Fruit fly (Drosophila melanogaster) whole organism, embryonic: ENCODE measurements around the gene Mitf.

Experiments
- B-H2 ChIP-seq: fragments of 200-800 bp; sonication (Bioruptor generic); optimal IDR thresholded peaks from 2 replicates; lab custom pipeline; 2018; ENCODE audit warnings: missing biosample characterization, mild to moderate bottlenecking, missing genetic modification characterization
- BEAF-32 ChIP-seq: fragments of 200-800 bp; sonication (Bioruptor generic); optimal IDR thresholded peaks from 3 replicates; lab custom pipeline; 2017; ENCODE audit warnings: missing biosample characterization, missing genetic modification characterization, mild to moderate bottlenecking, moderate library complexity, missing genetic modification reagents
- CG1024 ChIP-seq: fragments of 200-800 bp; sonication (Bioruptor generic); IDR thresholded peaks from 2 replicates; pipeline ENCODE4 v1.3.6; 2022; ENCODE audit warnings: missing biosample characterization, missing genetic modification characterization
- CG11560 ChIP-seq: fragments of 200-800 bp; sonication (Bioruptor generic); IDR thresholded peaks from 3 replicates; pipeline ENCODE4 v1.3.6; 2022; ENCODE audit warnings: missing biosample characterization, missing genetic modification characterization
- CG12071 ChIP-seq: fragments of 200-800 bp; sonication (Bioruptor generic); optimal IDR thresholded peaks from 3 replicates; lab custom pipeline; 2018; ENCODE audit warnings: missing biosample characterization, mild to moderate bottlenecking, missing genetic modification characterization
- CG15514 ChIP-seq: fragments of 200-800 bp; sonication (Bioruptor generic); optimal IDR thresholded peaks from 3 replicates; lab custom pipeline; 2017; ENCODE audit warnings: missing biosample characterization, missing genetic modification characterization, mild to moderate bottlenecking, moderate library complexity, missing genetic modification reagents
- CG1603 ChIP-seq: fragments of 200-800 bp; sonication (Bioruptor generic); optimal IDR thresholded peaks from 2 replicates; lab custom pipeline; 2019; ENCODE audit warnings: missing biosample characterization, mild to moderate bottlenecking, missing genetic modification characterization, moderate library complexity
- CG17802 ChIP-seq: fragments of 200-800 bp; sonication (Bioruptor generic); optimal IDR thresholded peaks from 2 replicates; lab custom pipeline; 2018; ENCODE audit warnings: missing biosample characterization, mild to moderate bottlenecking, missing genetic modification characterization, moderate library complexity
- CG2120 ChIP-seq: fragments of 200-800 bp; sonication (Bioruptor generic); optimal IDR thresholded peaks from 3 replicates; lab custom pipeline; 2016; ENCODE audit warnings: missing biosample characterization, missing genetic modification characterization
- CG2202 ChIP-seq: fragments of 200-800 bp; sonication (Bioruptor generic); optimal IDR thresholded peaks from 2 replicates; lab custom pipeline; 2018; ENCODE audit warnings: missing biosample characterization, mild to moderate bottlenecking, missing genetic modification characterization
- CG2678 ChIP-seq: fragments of 200-800 bp; sonication (Bioruptor generic); optimal IDR thresholded peaks from 3 replicates; lab custom pipeline; 2019; ENCODE audit warnings: missing biosample characterization, mild to moderate bottlenecking, missing genetic modification characterization, moderate library complexity
- CG30020 ChIP-seq: fragments of 200-800 bp; optimal IDR thresholded peaks from 2 replicates; lab custom pipeline; 2019; ENCODE audit warnings: missing biosample characterization, mild to moderate bottlenecking, missing genetic modification characterization, moderate library complexity
- CG4617 ChIP-seq: fragments of 200-800 bp; sonication (Bioruptor generic); optimal IDR thresholded peaks from 3 replicates; lab custom pipeline; 2016; ENCODE audit warnings: missing biosample characterization, missing genetic modification characterization, borderline replicate concordance
- CG5180 ChIP-seq: fragments of 200-800 bp; sonication (Bioruptor generic); optimal IDR thresholded peaks from 3 replicates; lab custom pipeline; 2017; ENCODE audit warnings: missing biosample characterization, missing genetic modification characterization, mild to moderate bottlenecking, moderate library complexity, missing genetic modification reagents
- CG8924 ChIP-seq: fragments of 200-800 bp; optimal IDR thresholded peaks from 3 replicates; lab custom pipeline; 2019; ENCODE audit warnings: missing biosample characterization, mild to moderate bottlenecking, missing genetic modification characterization, moderate library complexity
- Dll ChIP-seq: fragments of 200-800 bp; sonication (Bioruptor generic); IDR thresholded peaks from 4 replicates; pipeline ENCODE4 v1.3.6; 2022; ENCODE audit warnings: missing biosample characterization, missing genetic modification characterization; ENCODE audit not compliant: partially characterized antibody
- Doc3 ChIP-seq: fragments of 200-800 bp; sonication (Bioruptor generic); IDR thresholded peaks from 3 replicates; pipeline ENCODE4 v1.3.6; 2022; ENCODE audit warnings: missing biosample characterization, missing genetic modification characterization; ENCODE audit not compliant: partially characterized antibody
- E2f1 ChIP-seq: fragments of 200-800 bp; sonication (Bioruptor generic); IDR thresholded peaks from 2 replicates; pipeline ENCODE4 v1.3.6; 2022; ENCODE audit warnings: missing biosample characterization, missing genetic modification characterization
- Ets97D ChIP-seq: fragments of 200-800 bp; sonication (Bioruptor generic); optimal IDR thresholded peaks from 3 replicates; lab custom pipeline; 2016; ENCODE audit warnings: missing biosample characterization, missing genetic modification characterization
- H2.0 ChIP-seq: fragments of 200-800 bp; sonication (Bioruptor generic); IDR thresholded peaks from 2 replicates; pipeline ENCODE4 v1.3.6; 2022; ENCODE audit warnings: missing biosample characterization, missing genetic modification characterization
- Hr39 ChIP-seq: fragments of >200 bp; optimal IDR thresholded peaks from 2 replicates; lab custom pipeline; 2017
- Lim3 ChIP-seq: fragments of 200-800 bp; sonication (Bioruptor generic); IDR thresholded peaks from 2 replicates; pipeline ENCODE4 v1.3.6; 2022; ENCODE audit warnings: missing biosample characterization, missing genetic modification characterization
- MESR4 ChIP-seq: fragments of 200-800 bp; sonication (Bioruptor generic); optimal IDR thresholded peaks from 2 replicates; lab custom pipeline; 2018; ENCODE audit warnings: missing biosample characterization, mild to moderate bottlenecking, missing genetic modification characterization, moderate library complexity
- Nf-YA ChIP-seq: fragments of 200-800 bp; sonication (Bioruptor generic); IDR thresholded peaks from 2 replicates; pipeline ENCODE4 v1.3.6; 2022; ENCODE audit warnings: missing biosample characterization, missing genetic modification characterization
- Scr ChIP-seq: fragments of 200-800 bp; sonication (Bioruptor generic); IDR thresholded peaks from 2 replicates; pipeline ENCODE4 v1.3.6; 2022; ENCODE audit warnings: missing biosample characterization, missing genetic modification characterization; ENCODE audit not compliant: partially characterized antibody
- Sry-δ ChIP-seq: fragments of 200-800 bp; sonication (Bioruptor generic); optimal IDR thresholded peaks from 2 replicates; lab custom pipeline; 2016; ENCODE audit warnings: missing biosample characterization, missing genetic modification characterization
- aop ChIP-seq: fragments of 200-800 bp; sonication (Bioruptor generic); IDR thresholded peaks from 2 replicates; pipeline ENCODE4 v1.3.6; 2022; ENCODE audit warnings: missing biosample characterization, missing genetic modification characterization
- ara ChIP-seq: fragments of 200-800 bp; sonication (Bioruptor generic); IDR thresholded peaks from 2 replicates; pipeline ENCODE4 v1.3.6; 2022; ENCODE audit warnings: missing biosample characterization, missing genetic modification characterization
- bbx ChIP-seq: fragments of 200-800 bp; sonication (Bioruptor generic); IDR thresholded peaks from 2 replicates; pipeline ENCODE4 v1.3.6; 2022; ENCODE audit warnings: missing biosample characterization, missing genetic modification characterization; ENCODE audit not compliant: partially characterized antibody
- br ChIP-seq: fragments of >200 bp; optimal IDR thresholded peaks from 2 replicates; lab custom pipeline; 2017
- cg ChIP-seq: fragments of 200-800 bp; sonication (Bioruptor generic); optimal IDR thresholded peaks from 3 replicates; lab custom pipeline; 2019; ENCODE audit warnings: missing biosample characterization, mild to moderate bottlenecking, missing genetic modification characterization, moderate library complexity
- danr ChIP-seq: fragments of 200-800 bp; sonication (Bioruptor generic); IDR thresholded peaks from 2 replicates; pipeline ENCODE4 v1.3.6; 2022; ENCODE audit warnings: missing biosample characterization, missing genetic modification characterization
- gfzf ChIP-seq: fragments of 200-800 bp; sonication (Bioruptor generic); optimal IDR thresholded peaks from 2 replicates; lab custom pipeline; 2016; ENCODE audit warnings: missing biosample characterization, mild to moderate bottlenecking, missing genetic modification characterization, moderate library complexity
- hb ChIP-seq: fragments of 200-800 bp; sonication (Bioruptor generic); IDR thresholded peaks from 3 replicates; pipeline ENCODE4 v1.3.6; 2022; ENCODE audit warnings: missing biosample characterization, missing genetic modification characterization; ENCODE audit not compliant: partially characterized antibody
- her ChIP-seq: fragments of 200-800 bp; sonication (Bioruptor generic); optimal IDR thresholded peaks from 2 replicates; lab custom pipeline; 2016; ENCODE audit warnings: missing biosample characterization, missing genetic modification characterization
- hkb ChIP-seq, 2 experiments: fragments of 200-800 bp in 1 of 2; fragments of >200 bp in 1 of 2; sonication (Bioruptor generic) in 1 of 2; IDR thresholded peaks in 1 of 2; optimal IDR thresholded peaks in 1 of 2; 2 replicates each; pipeline versions ENCODE4 v1.3.6 to Lab custom; 2017 to 2022; ENCODE audit warnings: missing biosample characterization in 1 of 2, missing genetic modification characterization in 1 of 2
- jing ChIP-seq: fragments of 200-800 bp; sonication (Bioruptor generic); optimal IDR thresholded peaks from 2 replicates; lab custom pipeline; 2018; ENCODE audit warnings: missing biosample characterization, mild to moderate bottlenecking, missing genetic modification characterization
- onecut ChIP-seq: fragments of 200-800 bp; sonication (Bioruptor generic); IDR thresholded peaks from 2 replicates; pipeline ENCODE4 v1.3.6; 2022; ENCODE audit warnings: missing biosample characterization, missing genetic modification characterization
- pfk ChIP-seq: fragments of 200-800 bp; sonication (Bioruptor generic); optimal IDR thresholded peaks from 2 replicates; lab custom pipeline; 2018; ENCODE audit warnings: missing biosample characterization, mild to moderate bottlenecking, missing genetic modification characterization, moderate library complexity
- phol ChIP-seq: fragments of 200-800 bp; sonication (Bioruptor generic); optimal IDR thresholded peaks from 3 replicates; lab custom pipeline; 2018; ENCODE audit warnings: missing biosample characterization, mild to moderate bottlenecking, missing genetic modification characterization, moderate library complexity
- pzg ChIP-seq: fragments of 200-800 bp; sonication (Bioruptor generic); optimal IDR thresholded peaks from 3 replicates; lab custom pipeline; 2018; ENCODE audit warnings: missing biosample characterization, mild to moderate bottlenecking, missing genetic modification characterization, moderate library complexity
- row ChIP-seq: fragments of 200-800 bp; sonication (Bioruptor generic); IDR thresholded peaks from 3 replicates; pipeline ENCODE4 v1.3.6; 2022; ENCODE audit warnings: missing biosample characterization, missing genetic modification characterization
- ssp ChIP-seq: fragments of 200-800 bp; sonication (Bioruptor generic); IDR thresholded peaks from 2 replicates; pipeline ENCODE4 v1.3.6; 2022; ENCODE audit warnings: missing biosample characterization, missing genetic modification characterization
- trem ChIP-seq: fragments of 200-800 bp; optimal IDR thresholded peaks from 3 replicates; lab custom pipeline; 2019; ENCODE audit warnings: missing biosample characterization, mild to moderate bottlenecking, missing genetic modification characterization, moderate library complexity
- trh ChIP-seq: fragments of 200-800 bp; sonication (Bioruptor generic); optimal IDR thresholded peaks from 2 replicates; lab custom pipeline; 2016; ENCODE audit warnings: missing biosample characterization, missing genetic modification characterization
- unpg ChIP-seq: fragments of 200-800 bp; sonication (Bioruptor generic); optimal IDR thresholded peaks from 3 replicates; lab custom pipeline; 2018; ENCODE audit warnings: missing biosample characterization, mild to moderate bottlenecking, missing genetic modification characterization, moderate library complexity
- wor ChIP-seq: fragments of 200-800 bp; sonication (Bioruptor generic); IDR thresholded peaks from 2 replicates; pipeline ENCODE4 v1.3.6; 2022; ENCODE audit warnings: missing biosample characterization, missing genetic modification characterization

Mitf gene

DNA sequence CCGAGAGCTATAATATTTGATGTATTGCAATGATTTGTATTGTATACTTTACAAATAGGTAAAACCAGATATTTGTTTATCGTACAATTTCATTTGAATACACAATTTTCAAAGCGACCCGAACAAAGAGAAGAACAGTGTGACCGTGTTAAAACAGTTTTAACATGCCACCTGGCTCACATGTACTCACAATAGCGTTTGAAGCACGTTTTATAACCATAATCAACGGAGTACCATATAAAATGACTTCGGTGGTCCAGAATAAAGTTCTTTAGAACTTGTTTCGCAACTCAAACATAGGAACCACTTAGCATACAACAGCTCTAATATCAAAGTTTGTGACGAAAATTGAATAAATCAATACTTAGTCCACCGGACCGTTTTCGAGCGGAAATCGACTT is 31.9 kb downstream of the Mitf start, which contains the start of the genes Dyrk3 and Cadps (continued):
- TF ChIP-seq CG11560 (tag; lab: Robert Waterston, UW) (no peak), CG2120 (GFP tag; lab: Kevin White, UChicago) (no peak), Nf-YA (GFP tag; lab: Robert Waterston, UW) (no peak), CG2202 (tag; lab: Kevin White, UChicago) (no peak), hkb (optimal IDR thresholded peaks at IDR 0.05; lab: Kevin White, UChicago) (no peak), hkb (GFP tag; IDR thresholded peaks at IDR 0.05; lab: Robert Waterston, UW) (no peak), B-H2 (GFP tag; lab: Kevin White, UChicago) (peak; percentile 54)

DNA sequence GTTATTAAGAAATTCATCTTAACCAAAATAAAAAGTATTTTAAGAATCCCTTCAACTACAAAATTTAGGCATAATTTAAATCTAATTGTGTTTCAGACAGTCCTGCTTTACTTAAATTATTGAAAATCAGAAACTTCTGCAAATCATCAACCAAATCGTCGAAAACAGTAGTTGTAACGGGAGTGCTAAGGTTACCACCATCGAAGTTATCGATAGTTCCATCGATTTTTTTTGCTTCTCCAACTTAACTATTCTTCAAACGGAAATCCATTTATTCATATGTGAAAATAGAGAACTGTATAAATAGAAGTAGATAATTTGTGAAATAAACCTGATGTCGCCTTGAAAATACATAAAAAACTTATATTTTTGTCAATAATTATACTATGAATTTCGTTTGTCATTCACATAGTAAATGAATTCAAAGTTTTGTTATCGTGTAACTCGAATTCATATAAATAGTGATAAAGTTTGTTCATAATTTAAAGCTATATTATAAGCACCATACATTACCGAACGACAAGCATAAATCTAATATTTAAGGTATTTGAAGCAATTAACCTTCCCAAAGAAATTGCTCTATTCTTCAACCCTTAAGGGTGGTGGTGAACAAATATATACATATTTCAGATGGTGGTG is 33.1 kb downstream of the Mitf start:
- TF ChIP-seq Hr39 (lab: Kevin White, UChicago) (no peak), hb (no peak), aop (GFP tag; lab: Robert Waterston, UW) (no peak), Ets97D (GFP tag; lab: Kevin White, UChicago) (peak; percentile 47), Scr (GFP tag; lab: Robert Waterston, UW) (peak; percentile 63), Dll (GFP tag; lab: Robert Waterston, UW) (peak; percentile 44; the same call in 2 of the 4 replicates), CG15514 (GFP tag; lab: Kevin White, UChicago) (no peak), wor (GFP tag; lab: Robert Waterston, UW) (no peak), danr (GFP tag; lab: Robert Waterston, UW) (no peak), CG2678 (no peak), Sry-δ (GFP tag; lab: Kevin White, UChicago) (peak; percentile 66), jing (GFP tag; lab: Kevin White, UChicago) (no peak), MESR4 (peak; percentile 49), CG8924 (tag; lab: Kevin White, UChicago) (peak; percentile 25), Doc3 (GFP tag; lab: Robert Waterston, UW) (0 out of 3 replicates have a peak, but pooled peaks have one; percentile 29), CG2120 (GFP tag; lab: Kevin White, UChicago) (peak; percentile 1), Lim3 (no peak), CG1024 (peak; percentile 84), ara (no peak), gfzf (GFP tag; lab: Kevin White, UChicago) (peak; percentile 20), pfk (GFP tag; lab: Kevin White, UChicago) (peak; percentile 18), unpg (GFP tag; lab: Kevin White, UChicago) (peak; percentile 7), CG30020 (peak; percentile 96), bbx (GFP tag; lab: Robert Waterston, UW) (peak; percentile 24; the same call in 1 of the 2 replicates), trem (tag; lab: Kevin White, UChicago) (peak; percentile 23), phol (tag; lab: Kevin White, UChicago) (peak; percentile 11), row (GFP tag; lab: Robert Waterston, UW) (peak; percentile 54; the same call in 2 of the 3 replicates), pzg (GFP tag; lab: Kevin White, UChicago) (peak; percentile 24), CG1603 (tag; lab: Kevin White, UChicago) (peak; percentile 88), BEAF-32 (GFP tag; lab: Kevin White, UChicago) (peak; percentile 67), her (GFP tag; lab: Kevin White, UChicago) (peak; percentile 20), CG17802 (peak; percentile 94), CG5180 (GFP tag; lab: Kevin White, UChicago) (no peak), cg (GFP tag; lab: Kevin White, UChicago) (no peak), ssp (GFP tag; lab: Robert Waterston, UW) (peak; percentile 80), onecut (peak; percentile 57), CG12071 (GFP tag; lab: Kevin White, UChicago) (no peak), CG4617 (peak; percentile 23), H2.0 (GFP tag; lab: Robert Waterston, UW) (no peak), E2f1 (GFP tag; lab: Robert Waterston, UW) (no peak), trh (GFP tag; lab: Kevin White, UChicago) (no peak), br (lab: Kevin White, UChicago) (no peak)
